Fruit fly (Drosophila melanogaster) whole organism, embryonic: ENCODE results near the gene CG34267.

Experiments
- Abd-B ChIP-seq: fragments of 200-800 bp; sonication (Bioruptor generic); optimal IDR thresholded peaks from 2 replicates; lab custom pipeline; 2018; ENCODE audit warnings: missing biosample characterization, mild to moderate bottlenecking, missing genetic modification characterization, moderate library complexity
- CG10979 ChIP-seq: fragments of 200-800 bp; sonication (Bioruptor generic); optimal IDR thresholded peaks from 2 replicates; lab custom pipeline; 2018; ENCODE audit warnings: missing biosample characterization, mild to moderate bottlenecking, missing genetic modification characterization, moderate library complexity
- CG11456 ChIP-seq: fragments of 200-800 bp; sonication (Bioruptor generic); IDR thresholded peaks from 3 replicates; pipeline ENCODE4 v1.3.6; 2022; ENCODE audit warnings: missing biosample characterization, missing genetic modification characterization
- CG11504 ChIP-seq: fragments of 200-800 bp; sonication (Bioruptor generic); optimal IDR thresholded peaks from 3 replicates; lab custom pipeline; 2019; ENCODE audit warnings: missing biosample characterization, mild to moderate bottlenecking, missing genetic modification characterization, moderate library complexity
- CG12942 ChIP-seq: fragments of 200-800 bp; sonication (Bioruptor generic); optimal IDR thresholded peaks from 3 replicates; lab custom pipeline; 2016; ENCODE audit warnings: missing biosample characterization, missing genetic modification characterization
- CG14014 ChIP-seq: fragments of 200-800 bp; sonication (Bioruptor generic); IDR thresholded peaks from 2 replicates; pipeline ENCODE4 v1.3.6; 2022; ENCODE audit warnings: missing biosample characterization, missing genetic modification characterization
- CG16863 ChIP-seq: fragments of 200-800 bp; sonication (Bioruptor generic); optimal IDR thresholded peaks from 3 replicates; lab custom pipeline; 2016; ENCODE audit warnings: missing biosample characterization, missing genetic modification characterization
- CG18476 ChIP-seq: fragments of 200-800 bp; sonication (Bioruptor generic); optimal IDR thresholded peaks from 2 replicates; lab custom pipeline; 2016; ENCODE audit warnings: missing biosample characterization, mild to moderate bottlenecking, missing genetic modification characterization
- CG18599 ChIP-seq: fragments of 200-800 bp; sonication (Bioruptor generic); optimal IDR thresholded peaks from 3 replicates; lab custom pipeline; 2017; ENCODE audit warnings: missing biosample characterization, missing genetic modification characterization, mild to moderate bottlenecking, moderate library complexity, missing genetic modification reagents
- CG2712 ChIP-seq: fragments of 200-800 bp; optimal IDR thresholded peaks from 3 replicates; lab custom pipeline; 2019; ENCODE audit warnings: missing biosample characterization, mild to moderate bottlenecking, missing genetic modification characterization, moderate library complexity
- CG30403 ChIP-seq: fragments of 200-800 bp; sonication (Bioruptor generic); optimal IDR thresholded peaks from 3 replicates; lab custom pipeline; 2016; ENCODE audit warnings: missing biosample characterization, missing genetic modification characterization
- CG31224 ChIP-seq: fragments of 200-800 bp; sonication (Bioruptor generic); IDR thresholded peaks from 2 replicates; pipeline ENCODE4 v1.3.6; 2022; ENCODE audit warnings: missing biosample characterization, missing genetic modification characterization
- CG3726 ChIP-seq: fragments of 200-800 bp; sonication (Bioruptor generic); IDR thresholded peaks from 3 replicates; pipeline ENCODE4, ENCODE4 v1.3.6; 2022; ENCODE audit warnings: missing biosample characterization, missing genetic modification characterization
- CG5245 ChIP-seq: fragments of 200-800 bp; sonication (Bioruptor generic); optimal IDR thresholded peaks from 3 replicates; lab custom pipeline; 2016; ENCODE audit warnings: missing biosample characterization, missing genetic modification characterization
- CG9609 ChIP-seq: fragments of 200-800 bp; sonication (Bioruptor generic); optimal IDR thresholded peaks from 3 replicates; lab custom pipeline; 2016; ENCODE audit warnings: missing biosample characterization, missing genetic modification characterization
- CG9817 ChIP-seq: fragments of 200-800 bp; sonication (Bioruptor generic); optimal IDR thresholded peaks from 2 replicates; lab custom pipeline; 2018; ENCODE audit warnings: missing biosample characterization, mild to moderate bottlenecking, missing genetic modification characterization, moderate library complexity
- Doc3 ChIP-seq: fragments of 200-800 bp; sonication (Bioruptor generic); IDR thresholded peaks from 3 replicates; pipeline ENCODE4 v1.3.6; 2022; ENCODE audit warnings: missing biosample characterization, missing genetic modification characterization; ENCODE audit not compliant: partially characterized antibody
- Fer1 ChIP-seq: fragments of 200-800 bp; sonication (Bioruptor generic); optimal IDR thresholded peaks from 2 replicates; lab custom pipeline; 2017; ENCODE audit warnings: missing biosample characterization, mild to moderate bottlenecking, missing genetic modification characterization
- Gug ChIP-seq: fragments of 200-800 bp; sonication (Bioruptor generic); IDR thresholded peaks from 4 replicates; pipeline ENCODE4 v1.3.6; 2022; ENCODE audit warnings: missing biosample characterization, missing genetic modification characterization
- H15 ChIP-seq: fragments of 200-800 bp; sonication (Bioruptor generic); IDR thresholded peaks from 3 replicates; pipeline ENCODE4 v1.3.6; 2022; ENCODE audit warnings: missing biosample characterization, missing genetic modification characterization
- H2.0 ChIP-seq: fragments of 200-800 bp; sonication (Bioruptor generic); IDR thresholded peaks from 2 replicates; pipeline ENCODE4 v1.3.6; 2022; ENCODE audit warnings: missing biosample characterization, missing genetic modification characterization
- HmgD ChIP-seq: fragments of 200-800 bp; sonication (Bioruptor generic); optimal IDR thresholded peaks from 3 replicates; lab custom pipeline; 2016; ENCODE audit warnings: missing biosample characterization, missing genetic modification characterization
- Hmx ChIP-seq: fragments of 200-800 bp; sonication (Bioruptor generic); optimal IDR thresholded peaks from 2 replicates; lab custom pipeline; 2016; ENCODE audit warnings: missing biosample characterization, missing genetic modification characterization
- Hr39 ChIP-seq: fragments of >200 bp; optimal IDR thresholded peaks from 2 replicates; lab custom pipeline; 2017
- Med ChIP-seq: fragments of 200-800 bp; sonication (Bioruptor generic); peaks from one replicate; lab custom pipeline; 2016; ENCODE audit warnings: missing biosample characterization, missing genetic modification characterization, mild to moderate bottlenecking, inconsistent platforms, moderate library complexity
- Mes4 ChIP-seq: fragments of 200-800 bp; sonication (Bioruptor generic); optimal IDR thresholded peaks from 2 replicates; lab custom pipeline; 2016; ENCODE audit warnings: missing biosample characterization, missing genetic modification characterization
- Mrtf ChIP-seq: fragments of 200-800 bp; sonication (Bioruptor generic); IDR thresholded peaks from 3 replicates; pipeline ENCODE4 v1.3.6; 2022; ENCODE audit warnings: missing biosample characterization, missing genetic modification characterization
- Oli ChIP-seq: fragments of 200-800 bp; sonication (Bioruptor generic); optimal IDR thresholded peaks from 2 replicates; lab custom pipeline; 2018; ENCODE audit warnings: missing biosample characterization, mild to moderate bottlenecking, missing genetic modification characterization, moderate library complexity
- Ptx1 ChIP-seq: fragments of 200-800 bp; sonication (Bioruptor generic); IDR thresholded peaks from 2 replicates; pipeline ENCODE4 v1.3.6; 2022; ENCODE audit warnings: missing biosample characterization, missing genetic modification characterization
- Scr ChIP-seq: fragments of 200-800 bp; sonication (Bioruptor generic); IDR thresholded peaks from 2 replicates; pipeline ENCODE4 v1.3.6; 2022; ENCODE audit warnings: missing biosample characterization, missing genetic modification characterization; ENCODE audit not compliant: partially characterized antibody
- TFAM ChIP-seq: fragments of 200-800 bp; sonication (Bioruptor generic); optimal IDR thresholded peaks from 2 replicates; lab custom pipeline; 2017; ENCODE audit warnings: missing biosample characterization, missing genetic modification characterization, inconsistent platforms
- ap ChIP-seq: fragments of 200-800 bp; sonication (Bioruptor generic); IDR thresholded peaks from 2 replicates; pipeline ENCODE4 v1.3.6; 2022; ENCODE audit warnings: missing biosample characterization, missing genetic modification characterization
- chinmo ChIP-seq: fragments of 200-800 bp; sonication (Bioruptor generic); IDR thresholded peaks from 4 replicates; pipeline ENCODE4 v1.3.6; 2022; ENCODE audit warnings: missing biosample characterization, missing genetic modification characterization; ENCODE audit not compliant: partially characterized antibody
- da ChIP-seq: fragments of 200-800 bp; sonication (Bioruptor generic); optimal IDR thresholded peaks from 2 replicates; lab custom pipeline; 2016; ENCODE audit warnings: missing biosample characterization, missing genetic modification characterization
- danr ChIP-seq: fragments of 200-800 bp; sonication (Bioruptor generic); IDR thresholded peaks from 2 replicates; pipeline ENCODE4 v1.3.6; 2022; ENCODE audit warnings: missing biosample characterization, missing genetic modification characterization
- dimm ChIP-seq: fragments of 200-800 bp; sonication (Bioruptor generic); IDR thresholded peaks from 2 replicates; pipeline ENCODE4 v1.3.6; 2022; ENCODE audit warnings: missing biosample characterization, missing genetic modification characterization
- dmrt11E ChIP-seq: fragments of 200-800 bp; sonication (Bioruptor generic); optimal IDR thresholded peaks from 3 replicates; lab custom pipeline; 2018; ENCODE audit warnings: missing biosample characterization, mild to moderate bottlenecking, missing genetic modification characterization, moderate library complexity
- gem ChIP-seq: fragments of 200-800 bp; sonication (Bioruptor generic); optimal IDR thresholded peaks from 2 replicates; lab custom pipeline; 2019; ENCODE audit warnings: missing biosample characterization, mild to moderate bottlenecking, missing genetic modification characterization, moderate library complexity
- ken ChIP-seq: fragments of 200-800 bp; sonication (Bioruptor generic); IDR thresholded peaks from 3 replicates; pipeline ENCODE4 v1.3.6; 2022; ENCODE audit warnings: missing biosample characterization, missing genetic modification characterization
- lov ChIP-seq, 2 experiments: fragments of 200-800 bp in 1 of 2; fragments of >200 bp in 1 of 2; sonication (Bioruptor generic) in 1 of 2; IDR thresholded peaks in 1 of 2; optimal IDR thresholded peaks in 1 of 2; 2 replicates in 1 of 2; 3 replicates in 1 of 2; pipeline versions ENCODE4 v1.3.6 to Lab custom; 2017 to 2022; ENCODE audit warnings: missing biosample characterization in 1 of 2, missing genetic modification characterization in 1 of 2
- nau ChIP-seq: fragments of 200-800 bp; sonication (Bioruptor generic); optimal IDR thresholded peaks from 3 replicates; lab custom pipeline; 2017; ENCODE audit warnings: missing biosample characterization, mild to moderate bottlenecking, missing genetic modification characterization, missing genetic modification reagents
- nom ChIP-seq: fragments of 200-800 bp; sonication (Bioruptor generic); optimal IDR thresholded peaks from 2 replicates; lab custom pipeline; 2017; ENCODE audit warnings: missing biosample characterization, missing genetic modification characterization, mild to moderate bottlenecking, moderate library complexity, missing genetic modification reagents
- odd ChIP-seq: fragments of 200-800 bp; sonication (Bioruptor generic); optimal IDR thresholded peaks from 2 replicates; lab custom pipeline; 2017; ENCODE audit warnings: missing biosample characterization, mild to moderate bottlenecking, missing genetic modification characterization
- pho ChIP-seq: fragments of 200-800 bp; sonication (Bioruptor generic); optimal IDR thresholded peaks from 2 replicates; lab custom pipeline; 2016; ENCODE audit warnings: missing biosample characterization, missing genetic modification characterization
- ro ChIP-seq: fragments of 200-800 bp; sonication (Bioruptor generic); IDR thresholded peaks from 2 replicates; pipeline ENCODE4 v1.3.6; 2022; ENCODE audit warnings: missing biosample characterization, missing genetic modification characterization
- sens ChIP-seq: fragments of 200-800 bp; sonication (Bioruptor generic); peaks from one replicate; lab custom pipeline; 2016; ENCODE audit warnings: missing biosample characterization, missing genetic modification characterization
- tap ChIP-seq: fragments of 200-800 bp; optimal IDR thresholded peaks from 3 replicates; lab custom pipeline; 2019; ENCODE audit warnings: missing biosample characterization, mild to moderate bottlenecking, missing genetic modification characterization, moderate library complexity
- trem ChIP-seq: fragments of 200-800 bp; optimal IDR thresholded peaks from 3 replicates; lab custom pipeline; 2019; ENCODE audit warnings: missing biosample characterization, mild to moderate bottlenecking, missing genetic modification characterization, moderate library complexity
- tx ChIP-seq: fragments of 200-800 bp; sonication (Bioruptor generic); optimal IDR thresholded peaks from 2 replicates; lab custom pipeline; 2016; ENCODE audit warnings: missing biosample characterization, missing genetic modification characterization
- yki ChIP-seq: fragments of >200 bp; optimal IDR thresholded peaks from 3 replicates; lab custom pipeline; 2018
- zfh1 ChIP-seq: fragments of 200-800 bp; sonication (Bioruptor generic); IDR thresholded peaks from 3 replicates; pipeline ENCODE4 v1.3.6; 2022; ENCODE audit warnings: missing biosample characterization, missing genetic modification characterization

CG34267 gene

DNA sequence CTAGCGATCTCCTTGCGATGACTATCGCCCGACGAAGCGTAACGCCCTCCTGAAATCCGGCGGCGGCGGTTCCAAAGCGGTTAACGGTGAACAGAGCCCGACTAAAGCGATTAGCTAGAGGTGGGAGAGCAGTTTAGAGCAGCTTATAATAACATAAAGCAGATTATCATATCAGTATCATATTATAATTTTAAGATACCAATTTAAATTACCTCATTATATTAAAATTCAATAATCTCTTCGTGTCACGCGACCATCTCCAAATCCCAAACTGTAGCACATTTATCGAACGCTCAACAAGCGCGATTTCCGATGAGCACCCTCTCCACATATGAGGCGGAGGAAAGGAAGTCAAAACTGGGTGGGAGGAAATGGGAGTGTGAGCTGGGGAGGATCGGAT lies 33.6 kb upstream of the CG34267 start (continued):
- TF ChIP-seq TFAM (GFP tag; lab: Kevin White, UChicago) (no peak), CG11456 (GFP tag; lab: Robert Waterston, UW) (peak; percentile 65; the same call in 1 of the 3 replicates), ro (no peak), H15 (GFP tag; lab: Robert Waterston, UW) (peak; percentile 20; the same call in 1 of the 3 replicates), HmgD (GFP tag; lab: Kevin White, UChicago) (no peak), CG5245 (GFP tag; lab: Kevin White, UChicago) (no peak), zfh1 (GFP tag; lab: Robert Waterston, UW) (peak; percentile 74; the same call in 2 of the 3 replicates), Oli (tag; lab: Kevin White, UChicago) (peak; percentile 3), CG12942 (GFP tag; lab: Kevin White, UChicago) (no peak), CG18599 (GFP tag; lab: Kevin White, UChicago) (peak; percentile 31), ken (no peak), CG30403 (GFP tag; lab: Kevin White, UChicago) (peak; percentile 14), Med (GFP tag; lab: Kevin White, UChicago) (peak; percentile 73), odd (GFP tag; lab: Kevin White, UChicago) (no peak), tap (tag; lab: Kevin White, UChicago) (peak; percentile 3), gem (peak; percentile 35), ap (0 out of 2 replicates have a peak, but pooled peaks have one; percentile 5), CG16863 (no peak), Ptx1 (GFP tag; lab: Robert Waterston, UW) (0 out of 2 replicates have a peak, but pooled peaks have one; percentile 27), Scr (GFP tag; lab: Robert Waterston, UW) (peak; percentile 66)

DNA sequence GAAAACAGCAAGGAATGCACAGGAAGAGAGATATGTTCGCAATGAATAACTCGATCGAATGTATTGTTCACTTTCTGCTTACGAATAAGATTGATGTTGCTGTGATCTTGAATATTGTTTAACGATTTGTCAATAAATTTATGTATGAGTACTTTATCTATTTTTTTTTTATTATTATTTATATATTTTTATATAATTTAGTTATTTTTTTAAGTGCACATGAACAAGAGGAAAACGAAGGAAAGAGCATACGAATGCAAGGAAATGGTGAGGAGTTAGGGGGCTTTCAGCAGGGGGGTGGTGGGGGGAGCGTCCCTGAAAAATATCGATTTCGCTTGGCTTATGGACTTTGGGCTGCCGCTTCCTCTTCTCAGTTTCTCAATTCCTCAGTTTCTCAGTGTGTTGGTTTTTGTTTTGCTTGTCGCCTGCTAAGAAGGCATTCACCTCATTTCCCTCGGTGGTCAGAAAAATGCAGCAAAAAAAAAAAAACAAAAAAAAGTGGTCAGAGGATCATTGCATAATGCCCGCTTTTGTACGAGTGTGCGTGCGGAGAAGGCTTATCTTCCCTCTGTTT lies 31.1 kb upstream of the CG34267 start:
- TF ChIP-seq CG9609 (GFP tag; lab: Kevin White, UChicago) (no peak), CG14014 (GFP tag; lab: Robert Waterston, UW) (no peak), CG3726 (GFP tag; lab: Robert Waterston, UW) (no peak), nom (GFP tag; lab: Kevin White, UChicago) (peak; percentile 93), CG11504 (peak; percentile 31), CG9817 (no peak), Abd-B (GFP tag; lab: Kevin White, UChicago) (no peak), CG31224 (no peak), yki (lab: Kevin White, UChicago) (no peak), dimm (GFP tag; lab: Robert Waterston, UW) (no peak), tx (no peak), da (no peak), sens (GFP tag; lab: Kevin White, UChicago) (no peak), gem (peak; percentile 21), Mrtf (GFP tag; lab: Robert Waterston, UW) (no peak), dmrt11E (tag; lab: Kevin White, UChicago) (no peak), Gug (GFP tag; lab: Robert Waterston, UW) (no peak), CG10979 (tag; lab: Kevin White, UChicago) (peak; percentile 33), Doc3 (GFP tag; lab: Robert Waterston, UW) (no peak), CG18476 (GFP tag; lab: Kevin White, UChicago) (no peak), Hr39 (lab: Kevin White, UChicago) (no peak), H2.0 (GFP tag; lab: Robert Waterston, UW) (no peak), chinmo (GFP tag; lab: Robert Waterston, UW) (no peak), nau (GFP tag; lab: Kevin White, UChicago) (no peak), pho (GFP tag; lab: Kevin White, UChicago) (no peak), CG2712 (tag; lab: Kevin White, UChicago) (peak; percentile 20), Hmx (no peak), Fer1 (GFP tag; lab: Kevin White, UChicago) (no peak), Mes4 (no peak), ro (no peak), danr (GFP tag; lab: Robert Waterston, UW) (no peak), trem (tag; lab: Kevin White, UChicago) (no peak), lov (optimal IDR thresholded peaks at IDR 0.05; lab: Kevin White, UChicago) (no peak), lov (GFP tag; IDR thresholded peaks at IDR 0.05; lab: Robert Waterston, UW) (no peak)
